Fruit fly (Drosophila melanogaster): Measurements from ENCODE around the gene CG10680.

dm6 chr2L:19935085-19935846 is 28.7 kb upstream of the CG10680 start:
- TF ChIP-seq CG6854 (GFP tag; optimal IDR thresholded peaks at IDR 0.05) (peak; percentile 64), dsx (GFP tag; optimal IDR thresholded peaks at IDR 0.05; ENCODE audit: poor library complexity, severe bottlenecking) (peak; percentile 44), Lpt (GFP tag; optimal IDR thresholded peaks at IDR 0.05) (no peak), CG8319 (GFP tag; optimal IDR thresholded peaks at IDR 0.05) (no peak), esn (GFP tag; optimal IDR thresholded peaks at IDR 0.05) (no peak), CG32006 (GFP tag; optimal IDR thresholded peaks at IDR 0.05) (no peak), pdm3 (GFP tag; optimal IDR thresholded peaks at IDR 0.05) (no peak), Eip75B (GFP tag; optimal IDR thresholded peaks at IDR 0.05) (no peak), Eip78C (GFP tag) (peak; percentile 59), Gug (GFP tag; IDR thresholded peaks at IDR 0.05) (no peak), OdsH (GFP tag; optimal IDR thresholded peaks at IDR 0.05) (no peak), CG11294 (GFP tag; IDR thresholded peaks at IDR 0.05) (no peak), ss (GFP tag; optimal IDR thresholded peaks at IDR 0.05) (peak; percentile 48 to 74)
